Worm (Caenorhabditis elegans) whole organism, L2 larva: ENCODE data around the gene B0198.2.

Source experiments
- ZK546.5 ChIP-seq: sonication (generic microtip); optimal IDR thresholded peaks from 2 replicates; lab custom pipeline; 2017; ENCODE audit warnings: missing biosample characterization, missing genetic modification characterization
- unc-62 ChIP-seq: fragments of 150-350 bp; optimal IDR thresholded peaks from 2 replicates; lab custom pipeline; 2014; ENCODE audit warnings: missing biosample characterization, missing genetic modification reagents, missing genetic modification characterization
- zag-1 ChIP-seq: fragments of 150-350 bp; optimal IDR thresholded peaks from 2 replicates; lab custom pipeline; 2014; ENCODE audit warnings: missing biosample characterization, missing genetic modification characterization

DNA sequence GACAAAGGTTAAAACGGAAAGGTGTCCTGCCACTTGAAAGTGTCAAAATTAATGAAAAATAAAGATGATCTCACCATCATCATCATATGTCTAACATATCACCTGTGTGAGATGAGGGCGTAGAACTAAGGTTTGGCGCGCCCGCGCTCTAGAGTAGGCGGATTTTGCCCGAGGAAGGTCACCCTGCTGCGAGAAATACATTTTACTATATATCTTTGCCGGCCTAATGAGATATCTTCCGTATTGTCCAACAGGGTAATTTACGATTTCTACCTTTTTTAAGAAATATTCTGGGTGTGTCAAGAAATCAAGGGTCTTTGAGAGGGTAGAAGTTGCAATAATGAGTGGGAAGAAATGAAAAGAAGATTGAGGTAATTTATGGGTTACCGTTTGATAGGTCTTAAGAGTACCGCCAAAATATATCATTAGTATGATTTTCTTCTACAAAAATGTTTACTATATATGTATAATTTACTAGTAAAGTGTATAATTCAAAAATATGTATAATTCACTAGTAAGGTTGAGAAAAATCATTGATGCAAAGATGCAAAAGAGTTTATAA lies 17.6 kb upstream of the B0198.2 start:
- TF ChIP-seq ZK546.5 (tag; lab: Kevin White, UChicago) = no peak
- no peak for TF ChIP-seq unc-62 (GFP tag; lab: Kevin White, UChicago)
- TF ChIP-seq zag-1 = no peak
